Worm (Caenorhabditis elegans) whole organism, young adult: ENCODE results near the gene chdh-1.

ENCODE experiments used
- C06A6.2 ChIP-seq: fragments of 200-800 bp; sonication (Bioruptor generic); conservative IDR thresholded peaks from 2 replicates; pipeline ENCODE4 v1.3.6; 2022; ENCODE audit warnings: missing genetic modification characterization, missing compliant biosample characterization
- Y56A3A.18 ChIP-seq: fragments of 200-800 bp; sonication (Bioruptor generic); IDR thresholded peaks from 2 replicates; pipeline ENCODE4 v1.3.6; 2022; ENCODE audit warnings: missing genetic modification reagents, missing genetic modification characterization, missing compliant biosample characterization
- Y79H2A.3 ChIP-seq: fragments of 200-800 bp; sonication (Bioruptor generic); conservative IDR thresholded peaks from 2 replicates; pipeline ENCODE4 v1.3.6; 2022; ENCODE audit warnings: missing genetic modification reagents, missing genetic modification characterization, missing compliant biosample characterization
- ama-1 ChIP-seq, 3 experiments: fragments of 150-350 bp in 1 of 3; sonication (generic microtip) in 2 of 3; optimal IDR thresholded peaks; 2 replicates each; lab custom pipeline; 2014 to 2018; ENCODE audit warnings: missing biosample characterization in 2 of 3, missing genetic modification characterization in 2 of 3, missing genetic modification reagents in 2 of 3
- attf-6 ChIP-seq: fragments of 200-800 bp; sonication (Bioruptor generic); IDR thresholded peaks from 2 replicates; pipeline ENCODE4 v1.3.6; 2022; ENCODE audit warnings: missing genetic modification reagents, missing genetic modification characterization, missing compliant biosample characterization
- die-1 ChIP-seq: sonication (generic microtip); optimal IDR thresholded peaks from 2 replicates; lab custom pipeline; 2016; ENCODE audit warnings: missing genotype, mild to moderate bottlenecking, missing genetic modification characterization, missing compliant biosample characterization
- ets-4 ChIP-seq: fragments of 200-800 bp; sonication (Bioruptor generic); optimal IDR thresholded peaks from 2 replicates; lab custom pipeline; 2018; ENCODE audit warnings: mild to moderate bottlenecking, missing genetic modification characterization, missing compliant biosample characterization
- nhr-120 ChIP-seq: fragments of 200-800 bp; sonication (Bioruptor generic); IDR thresholded peaks from 2 replicates; pipeline ENCODE4 v1.3.6; 2022; ENCODE audit warnings: missing genetic modification characterization, missing compliant biosample characterization
- nhr-90 ChIP-seq: sonication (generic microtip); optimal IDR thresholded peaks from 2 replicates; lab custom pipeline; 2016; ENCODE audit warnings: missing genotype, mild to moderate bottlenecking, missing genetic modification characterization, missing compliant biosample characterization
- pha-4 ChIP-seq: fragments of 150-350 bp; sonication (generic microtip); optimal IDR thresholded peaks from 2 replicates; lab custom pipeline; 2014; ENCODE audit warnings: missing biosample characterization, missing genetic modification reagents, missing genetic modification characterization
- unc-130 ChIP-seq: sonication (generic microtip); optimal IDR thresholded peaks from 2 replicates; lab custom pipeline; 2016; ENCODE audit warnings: missing genetic modification reagents, missing genetic modification characterization, missing compliant biosample characterization
- unc-62 ChIP-seq: fragments of 150-350 bp; optimal IDR thresholded peaks from 2 replicates; lab custom pipeline; 2014; ENCODE audit warnings: missing biosample characterization, missing genetic modification reagents, missing genetic modification characterization

DNA sequence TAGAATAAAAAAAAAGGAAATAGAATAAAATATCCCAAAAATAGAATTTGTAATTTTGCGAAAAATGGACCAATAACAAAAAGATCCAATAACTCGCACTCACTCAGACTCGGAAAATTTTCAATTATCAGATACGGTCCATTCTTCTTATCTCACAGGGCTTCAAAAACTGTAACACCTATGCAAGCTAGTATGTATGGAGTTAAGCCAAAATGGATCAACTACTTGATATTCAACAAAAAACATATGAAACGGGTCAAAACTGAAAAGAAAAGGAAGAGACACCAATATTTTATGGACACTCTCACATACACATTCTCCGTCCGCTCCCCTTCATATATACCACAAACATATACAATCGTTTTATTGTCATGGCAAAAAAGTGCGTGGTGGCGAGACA lies 13.1 kb downstream of the chdh-1 start, which contains the start of gene C34C6.9:
- TF ChIP-seq die-1 (no peak), attf-6 (GFP tag; lab: Robert Waterston, UW) (no peak), nhr-90 (tag; lab: Kevin White, UChicago) (no peak), unc-130 (GFP tag; lab: Kevin White, UChicago) (no peak), ets-4 (GFP tag; lab: Kevin White, UChicago) (no peak), Y79H2A.3 (GFP tag; lab: Robert Waterston, UW) (no peak), C06A6.2 (no peak), pha-4 (tag; lab: Kevin White, UChicago) (no peak), Y56A3A.18 (GFP tag; lab: Robert Waterston, UW) (no peak), nhr-120 (GFP tag; lab: Robert Waterston, UW) (no peak), ama-1 (optimal IDR thresholded peaks at IDR 0.05; lab: Kevin White, UChicago) (no peak), ama-1 (GFP tag; optimal IDR thresholded peaks at IDR 0.05; lab: Kevin White, UChicago) (no peak), unc-62 (GFP tag; lab: Kevin White, UChicago) (no peak)
